Worm (Caenorhabditis elegans) whole organism, mixed stage, embryonic: ENCODE data around the gene R144.3.

Experiments
- M03D4.4 ChIP-seq: sonication (generic microtip); optimal IDR thresholded peaks from 2 replicates; lab custom pipeline; 2017; ENCODE audit warnings: mild to moderate bottlenecking, missing genetic modification characterization, missing compliant biosample characterization
- bed-3 ChIP-seq: fragments of 200-800 bp; sonication (Bioruptor generic); optimal IDR thresholded peaks from 3 replicates; lab custom pipeline; 2018; ENCODE audit warnings: mild to moderate bottlenecking, missing genetic modification characterization, moderate library complexity, missing compliant biosample characterization
- blmp-1 ChIP-seq: fragments of 150-350 bp; optimal IDR thresholded peaks from 2 replicates; lab custom pipeline; 2014; ENCODE audit warnings: missing biosample characterization, missing genetic modification characterization
- ceh-39 ChIP-seq: fragments of 150-350 bp; optimal IDR thresholded peaks from 2 replicates; lab custom pipeline; 2014; ENCODE audit warnings: missing biosample characterization, missing genetic modification characterization
- ceh-43 ChIP-seq: fragments of 200-800 bp; sonication (Bioruptor generic); optimal IDR thresholded peaks from 2 replicates; lab custom pipeline; 2018; ENCODE audit warnings: mild to moderate bottlenecking, missing genetic modification characterization, moderate library complexity, missing compliant biosample characterization
- ceh-83 ChIP-seq: fragments of 200-800 bp; sonication (Bioruptor generic); optimal IDR thresholded peaks from 2 replicates; lab custom pipeline; 2018; ENCODE audit warnings: mild to moderate bottlenecking, missing genetic modification characterization, missing compliant biosample characterization
- ces-1 ChIP-seq: fragments of 150-350 bp; optimal IDR thresholded peaks from 2 replicates; lab custom pipeline; 2014; ENCODE audit warnings: missing biosample characterization, missing genetic modification reagents, missing genetic modification characterization
- cnd-1 ChIP-seq: fragments of 200-800 bp; sonication (Bioruptor generic); optimal IDR thresholded peaks from 2 replicates; lab custom pipeline; 2018; ENCODE audit warnings: mild to moderate bottlenecking, missing genetic modification characterization, missing compliant biosample characterization
- drap-1 ChIP-seq: fragments of 200-800 bp; sonication (Bioruptor generic); optimal IDR thresholded peaks from 3 replicates; lab custom pipeline; 2018; ENCODE audit warnings: mild to moderate bottlenecking, missing genetic modification characterization, missing compliant biosample characterization
- elt-1 ChIP-seq: sonication (generic microtip); optimal IDR thresholded peaks from 2 replicates; lab custom pipeline; 2017; ENCODE audit warnings: missing genetic modification characterization, mild to moderate bottlenecking, missing compliant biosample characterization, antibody characterized with exemption, moderate library complexity, borderline replicate concordance; ENCODE audit not compliant: insufficient read depth
- elt-3 ChIP-seq: fragments of 150-350 bp; optimal IDR thresholded peaks from 2 replicates; lab custom pipeline; 2014; ENCODE audit warnings: missing biosample characterization, missing genetic modification characterization
- flh-1 ChIP-seq: fragments of 200-800 bp; sonication (Bioruptor generic); optimal IDR thresholded peaks from 2 replicates; lab custom pipeline; 2018; ENCODE audit warnings: mild to moderate bottlenecking, missing genetic modification characterization, moderate library complexity, missing compliant biosample characterization
- ham-2 ChIP-seq: fragments of 200-800 bp; sonication (Bioruptor generic); optimal IDR thresholded peaks from 2 replicates; lab custom pipeline; 2018; ENCODE audit warnings: mild to moderate bottlenecking, missing genetic modification characterization, missing compliant biosample characterization
- hlh-1 ChIP-seq: fragments of 150-350 bp; optimal IDR thresholded peaks from 2 replicates; lab custom pipeline; 2014; ENCODE audit warnings: missing biosample characterization, missing genetic modification reagents, missing genetic modification characterization
- lin-13 ChIP-seq: fragments of 150-350 bp; optimal IDR thresholded peaks from 2 replicates; lab custom pipeline; 2014; ENCODE audit warnings: missing biosample characterization, missing genetic modification characterization
- lsy-2 ChIP-seq: fragments of 150-350 bp; optimal IDR thresholded peaks from 2 replicates; lab custom pipeline; 2014; ENCODE audit warnings: missing biosample characterization, missing genetic modification characterization
- mab-5 ChIP-seq: fragments of 150-350 bp; optimal IDR thresholded peaks from 2 replicates; lab custom pipeline; 2014; ENCODE audit warnings: missing biosample characterization, missing genetic modification characterization
- mep-1 ChIP-seq: fragments of 150-350 bp; optimal IDR thresholded peaks from 2 replicates; lab custom pipeline; 2017; ENCODE audit warnings: missing biosample characterization, missing genetic modification reagents, missing genetic modification characterization, inconsistent platforms
- mls-2 ChIP-seq: sonication (generic microtip); optimal IDR thresholded peaks from 2 replicates; lab custom pipeline; 2016; ENCODE audit warnings: mild to moderate bottlenecking, missing genetic modification characterization, moderate library complexity, missing compliant biosample characterization
- nhr-12 ChIP-seq: fragments of 150-350 bp; optimal IDR thresholded peaks from 2 replicates; lab custom pipeline; 2014; ENCODE audit warnings: missing biosample characterization, missing genetic modification characterization
- nhr-2 ChIP-seq: fragments of 150-350 bp; optimal IDR thresholded peaks from 2 replicates; lab custom pipeline; 2014; ENCODE audit warnings: missing biosample characterization, missing genetic modification characterization
- nhr-237 ChIP-seq: fragments of 150-350 bp; optimal IDR thresholded peaks from 2 replicates; lab custom pipeline; 2014; ENCODE audit warnings: missing biosample characterization, missing genetic modification characterization
- nhr-28 ChIP-seq: fragments of 150-350 bp; optimal IDR thresholded peaks from 2 replicates; lab custom pipeline; 2014; ENCODE audit warnings: missing biosample characterization, missing genetic modification characterization
- nhr-76 ChIP-seq: sonication (generic microtip); optimal IDR thresholded peaks from 2 replicates; lab custom pipeline; 2017; ENCODE audit warnings: missing biosample characterization, missing genetic modification characterization
- pha-4 ChIP-seq: fragments of 150-350 bp; optimal IDR thresholded peaks from 2 replicates; lab custom pipeline; 2018; ENCODE audit warnings: missing biosample characterization, missing genetic modification reagents, missing genetic modification characterization
- snpc-4 ChIP-seq: fragments of 150-350 bp; optimal IDR thresholded peaks from 2 replicates; lab custom pipeline; 2014; ENCODE audit warnings: missing biosample characterization, missing genetic modification characterization
- sptf-1 ChIP-seq: sonication (generic microtip); optimal IDR thresholded peaks from 2 replicates; lab custom pipeline; 2017; ENCODE audit warnings: mild to moderate bottlenecking, missing genetic modification characterization, moderate library complexity, missing compliant biosample characterization
- tbx-8 ChIP-seq: fragments of 200-800 bp; sonication (Bioruptor generic); optimal IDR thresholded peaks from 2 replicates; lab custom pipeline; 2018; ENCODE audit warnings: mild to moderate bottlenecking, missing genetic modification characterization, moderate library complexity, missing compliant biosample characterization
- unc-120 ChIP-seq: sonication (generic microtip); optimal IDR thresholded peaks from 2 replicates; lab custom pipeline; 2017; ENCODE audit warnings: missing genetic modification characterization, missing compliant biosample characterization; ENCODE audit not compliant: poor library complexity, severe bottlenecking
- unc-39 ChIP-seq: fragments of 150-350 bp; optimal IDR thresholded peaks from 2 replicates; lab custom pipeline; 2014; ENCODE audit warnings: missing biosample characterization, missing genetic modification characterization
- unc-62 ChIP-seq: fragments of 150-350 bp; optimal IDR thresholded peaks from 2 replicates; lab custom pipeline; 2014; ENCODE audit warnings: missing biosample characterization, missing genetic modification reagents, missing genetic modification characterization
- zip-8 ChIP-seq: fragments of 150-350 bp; optimal IDR thresholded peaks from 2 replicates; lab custom pipeline; 2014; ENCODE audit warnings: missing biosample characterization, missing genetic modification characterization
- ztf-11 ChIP-seq: fragments of 150-350 bp; optimal IDR thresholded peaks from 2 replicates; lab custom pipeline; 2014; ENCODE audit warnings: missing biosample characterization, missing genetic modification characterization

Gene R144.3

ce11 chrIII:5025136-5025629 is 3.4 kb downstream of the R144.3 start:
- TF ChIP-seq nhr-12 (tag; lab: Kevin White, UChicago) (no peak), drap-1 (no peak), ceh-83 (GFP tag; lab: Kevin White, UChicago) (no peak), blmp-1 (tag; lab: Kevin White, UChicago) (no peak), zip-8 (tag; lab: Kevin White, UChicago) (no peak), nhr-28 (no peak), mep-1 (no peak), unc-39 (no peak), cnd-1 (tag; lab: Kevin White, UChicago) (no peak), tbx-8 (no peak), ces-1 (GFP tag; lab: Kevin White, UChicago) (no peak), flh-1 (GFP tag; lab: Kevin White, UChicago) (no peak), bed-3 (GFP tag; lab: Kevin White, UChicago) (no peak)

- no peak for TF ChIP-seq elt-1 (tag; lab: Kevin White, UChicago)
- TF ChIP-seq unc-120 (tag; lab: Kevin White, UChicago), result no peak
- no peak for TF ChIP-seq unc-62 (GFP tag; lab: Kevin White, UChicago)
- TF ChIP-seq M03D4.4 (tag; lab: Kevin White, UChicago), result no peak
- TF ChIP-seq mls-2 (tag; lab: Kevin White, UChicago), result no peak
These were observed 4.6 kb downstream of the R144.3 start for ce11 chrIII:5026366-5026765.

- no peak for TF ChIP-seq blmp-1 (tag; lab: Kevin White, UChicago)
- TF ChIP-seq bed-3 (GFP tag; lab: Kevin White, UChicago), result no peak
- no peak for TF ChIP-seq unc-120 (tag; lab: Kevin White, UChicago)
- TF ChIP-seq tbx-8, result peak; percentile 13
- TF ChIP-seq ceh-43 (GFP tag; lab: Kevin White, UChicago), result no peak
- no peak for TF ChIP-seq lsy-2 (tag; lab: Kevin White, UChicago)
- no peak for TF ChIP-seq nhr-12 (tag; lab: Kevin White, UChicago)
- no peak for TF ChIP-seq elt-1 (tag; lab: Kevin White, UChicago)
- TF ChIP-seq unc-39, result no peak
- no peak for TF ChIP-seq nhr-237 (tag; lab: Kevin White, UChicago)
- no peak for TF ChIP-seq mab-5 (tag; lab: Kevin White, UChicago)
- TF ChIP-seq sptf-1, result peak; percentile 51
- no peak for TF ChIP-seq zip-8 (tag; lab: Kevin White, UChicago)
- peak; percentile 8 for TF ChIP-seq mls-2 (tag; lab: Kevin White, UChicago)
- TF ChIP-seq ces-1 (GFP tag; lab: Kevin White, UChicago), result no peak
- TF ChIP-seq nhr-28, result no peak
- no peak for TF ChIP-seq cnd-1 (tag; lab: Kevin White, UChicago)
- TF ChIP-seq ceh-39 (tag; lab: Kevin White, UChicago), result no peak
- TF ChIP-seq flh-1 (GFP tag; lab: Kevin White, UChicago), result no peak
- no peak for TF ChIP-seq mep-1
- no peak for TF ChIP-seq pha-4 (tag; lab: Kevin White, UChicago)
- no peak for TF ChIP-seq unc-62 (GFP tag; lab: Kevin White, UChicago)
- TF ChIP-seq ceh-83 (GFP tag; lab: Kevin White, UChicago), result peak; percentile 49
- no peak for TF ChIP-seq elt-3
- TF ChIP-seq M03D4.4 (tag; lab: Kevin White, UChicago), result peak; percentile 37
- TF ChIP-seq hlh-1 (tag; lab: Kevin White, UChicago), result no peak
- TF ChIP-seq, all 35 proteins: peak for 5
These were observed 5.4 kb downstream of the R144.3 start for ce11 chrIII:5027219-5027618.

- TF ChIP-seq lin-13 (tag; lab: Kevin White, UChicago) (no peak), nhr-2 (tag; lab: Kevin White, UChicago) (no peak), tbx-8 (no peak), snpc-4 (tag; lab: Kevin White, UChicago) (no peak), drap-1 (no peak), nhr-76 (tag; lab: Kevin White, UChicago) (no peak), ham-2 (GFP tag; lab: Kevin White, UChicago) (no peak), sptf-1 (no peak), unc-39 (no peak), ztf-11 (tag; lab: Kevin White, UChicago) (no peak), nhr-237 (tag; lab: Kevin White, UChicago) (no peak)
These were observed 8.8 kb downstream of the R144.3 start, which contains the start of gene klp-6 for ce11 chrIII:5030629-5031028. klp-6 (plus strand) TSS chrIII:5030929.
